Worm (Caenorhabditis elegans): Measurements from ENCODE around the gene srd-23.

srd-23 gene

DNA sequence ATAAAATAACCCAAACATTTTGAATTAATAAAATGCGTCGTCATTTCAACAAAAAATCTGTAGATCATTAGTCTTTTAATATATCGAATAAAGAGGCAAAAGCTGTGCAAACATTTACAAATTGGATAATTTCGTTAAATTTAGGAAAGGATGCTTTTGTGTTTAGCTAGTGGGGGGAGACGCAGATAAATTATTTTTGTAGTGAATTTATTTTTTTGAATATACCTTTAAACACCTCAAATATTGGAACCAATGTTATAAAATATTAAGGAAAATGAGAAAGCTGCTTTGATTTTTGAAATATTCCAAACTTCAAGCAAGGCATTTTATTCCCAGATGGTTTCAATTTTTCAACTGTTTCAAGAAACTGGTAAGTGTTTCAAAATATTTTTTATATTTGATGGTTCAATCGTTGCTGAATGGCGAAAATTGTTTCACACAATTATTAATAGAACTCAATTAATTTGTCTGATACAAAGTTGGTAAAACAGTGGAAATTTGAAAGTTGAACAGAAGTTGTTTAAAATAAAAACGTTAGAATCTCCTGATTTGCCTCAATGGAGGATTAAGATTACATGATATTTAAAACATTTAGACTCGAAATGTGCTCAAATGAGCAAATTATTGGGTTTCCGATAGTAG lies 4.1 kb upstream of the srd-23 start, which contains the start of gene Y40H7A.4:
Gene Y40H7A.4, minus strand, starts transcription at position 51 of the 642 bp plus-strand sequence.
- TF ChIP-seq sea-1 (GFP tag; conservative IDR thresholded peaks at IDR 0.05), result no peak
- no peak for TF ChIP-seq aly-1 (tag; optimal IDR thresholded peaks at IDR 0.05)
- TF ChIP-seq tbx-11 (GFP tag; IDR thresholded peaks at IDR 0.05), result no peak

DNA sequence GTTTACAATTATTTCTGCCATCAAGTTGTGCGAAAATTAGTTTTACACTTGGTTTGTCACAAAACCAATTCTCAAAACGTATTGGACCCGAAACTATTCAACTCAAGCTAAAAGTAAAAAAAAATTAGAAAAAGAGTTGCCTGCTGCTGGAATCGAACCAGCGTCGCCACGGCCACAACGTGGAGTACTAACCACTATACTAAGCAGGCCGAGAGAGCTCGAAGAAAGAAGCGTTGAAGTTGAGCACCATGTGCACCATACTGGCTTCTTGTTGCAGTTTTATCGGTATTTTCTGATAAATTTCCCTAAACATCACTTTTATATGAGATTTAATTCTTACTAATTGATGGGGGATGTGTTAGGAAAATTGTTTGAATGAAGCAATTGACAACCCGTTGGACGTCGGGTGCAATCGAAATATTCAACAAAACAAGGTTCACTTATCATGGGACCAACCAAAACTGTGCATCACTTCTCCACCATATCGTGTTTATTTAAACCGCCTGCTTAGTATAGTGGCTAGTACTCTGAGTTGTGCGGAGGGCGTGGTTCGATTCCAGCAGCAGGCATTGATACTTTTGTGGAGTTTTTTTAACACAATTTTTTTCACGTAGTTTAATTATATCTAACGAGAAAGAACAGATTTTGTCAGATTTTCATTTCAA lies 7.9 kb downstream of the srd-23 start:
- no peak for TF ChIP-seq tbx-11 (GFP tag; IDR thresholded peaks at IDR 0.05)
- TF ChIP-seq aly-1 (tag; optimal IDR thresholded peaks at IDR 0.05), result no peak
- no peak for TF ChIP-seq hnd-1 (tag; optimal IDR thresholded peaks at IDR 0.05)
- TF ChIP-seq F13C5.2 (tag; optimal IDR thresholded peaks at IDR 0.05), result no peak
- no peak for TF ChIP-seq ama-1 (optimal IDR thresholded peaks at IDR 0.05)
- no peak for TF ChIP-seq hmbx-1 (tag; optimal IDR thresholded peaks at IDR 0.05)
- TF ChIP-seq pes-1 (GFP tag; IDR thresholded peaks at IDR 0.05), result no peak
- no peak for TF ChIP-seq tbx-37 (GFP tag; conservative IDR thresholded peaks at IDR 0.05)
- TF ChIP-seq scrt-1 (GFP tag; IDR thresholded peaks at IDR 0.05), result no peak
- TF ChIP-seq ets-7 (tag; optimal IDR thresholded peaks at IDR 0.05), result no peak

DNA sequence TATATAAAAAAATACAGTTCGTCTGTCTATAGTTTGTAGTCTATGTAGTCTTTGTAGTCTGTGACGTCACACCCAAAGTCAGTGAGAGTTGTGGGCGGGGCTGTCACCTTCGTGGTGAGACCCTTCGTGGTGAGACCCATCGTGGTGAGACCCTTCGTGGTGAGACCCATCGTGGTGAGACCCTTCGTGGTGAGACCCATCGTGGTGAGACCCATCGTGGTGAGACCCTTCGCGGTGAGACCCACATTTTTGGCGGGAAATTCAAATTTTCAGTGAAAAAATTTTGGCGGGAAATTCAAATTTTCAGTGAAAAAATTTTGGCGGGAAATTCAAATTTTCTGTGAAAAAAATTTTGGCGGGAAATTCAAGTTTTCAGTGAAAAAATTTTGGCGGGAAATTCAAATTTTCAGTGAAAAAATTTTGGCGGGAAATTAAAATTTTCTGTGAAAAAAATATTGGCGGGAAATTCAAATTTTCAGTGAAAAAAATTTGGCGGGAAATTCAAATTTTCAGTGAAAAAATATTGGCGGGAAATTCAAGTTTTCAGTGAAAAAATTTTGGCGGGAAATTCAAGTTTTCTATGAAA lies 8.7 kb downstream of the srd-23 start:
- peak; percentile 62; the same call in 1 of the 2 replicates for TF ChIP-seq sea-1 (GFP tag; conservative IDR thresholded peaks at IDR 0.05)
- peak; percentile 52 for TF ChIP-seq pes-1 (GFP tag; IDR thresholded peaks at IDR 0.05)
- 0 out of 2 replicates have a peak, but pooled peaks have one; percentile 25 for TF ChIP-seq tbx-11 (GFP tag; IDR thresholded peaks at IDR 0.05)

DNA sequence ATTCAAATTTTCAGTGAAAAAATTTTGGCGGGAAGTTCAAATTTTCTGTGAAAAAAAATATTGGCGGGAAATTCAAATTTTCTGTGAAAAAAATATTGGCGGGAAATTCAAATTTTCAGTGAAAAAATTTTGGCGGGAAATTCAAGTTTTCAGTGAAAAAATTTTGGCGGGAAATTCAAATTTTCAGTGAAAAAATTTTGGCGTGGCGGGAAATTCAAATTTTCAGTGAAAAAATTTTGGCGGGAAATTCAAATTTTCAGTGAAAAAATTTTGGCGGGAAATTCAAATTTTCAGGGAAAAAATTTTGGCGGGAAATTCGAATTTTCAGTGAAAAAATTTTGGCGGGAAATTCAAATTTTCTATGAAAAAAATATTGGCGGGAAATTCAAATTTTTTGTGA lies 9.7 kb downstream of the srd-23 start:
- 0 out of 2 replicates have a peak, but pooled peaks have one; percentile 35 for TF ChIP-seq flt-1 (GFP tag; IDR thresholded peaks at IDR 0.05)
- 0 out of 2 replicates have a peak, but pooled peaks have one; percentile 15 for TF ChIP-seq scrt-1 (GFP tag; IDR thresholded peaks at IDR 0.05)
- 0 out of 2 replicates have a peak, but pooled peaks have one; percentile 64 for TF ChIP-seq sea-1 (GFP tag; conservative IDR thresholded peaks at IDR 0.05)
- TF ChIP-seq pes-1 (GFP tag; IDR thresholded peaks at IDR 0.05), result peak; percentile 81
- TF ChIP-seq tbx-37 (GFP tag; conservative IDR thresholded peaks at IDR 0.05), result peak; percentile 70

DNA sequence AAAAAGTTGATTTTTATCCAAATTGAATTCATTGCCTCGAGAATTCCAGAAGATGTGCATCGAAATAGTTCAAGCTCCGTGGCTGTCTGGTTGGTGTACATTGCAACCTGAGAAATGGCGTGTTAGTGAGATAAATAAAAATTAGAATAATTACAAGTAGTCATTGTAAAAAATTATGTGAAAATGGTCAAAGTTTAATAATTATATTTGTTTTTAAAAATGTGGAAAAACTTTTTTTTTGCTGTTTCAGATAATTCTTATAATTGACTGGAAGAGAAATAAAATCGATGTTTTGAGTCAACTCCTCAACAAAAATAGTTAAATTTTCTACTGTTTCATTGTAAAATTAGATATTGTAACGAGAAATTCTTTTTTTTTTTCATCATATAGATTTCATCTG lies 23.2 kb downstream of the srd-23 start, which contains the start of gene sra-30:
Gene sra-30, minus strand, starts transcription at position 101 of the 400 bp plus-strand sequence.
- no peak for TF ChIP-seq flt-1 (GFP tag; IDR thresholded peaks at IDR 0.05)
- no peak for TF ChIP-seq tbx-37 (GFP tag; conservative IDR thresholded peaks at IDR 0.05)
- no peak for TF ChIP-seq hmg-4 (GFP tag; optimal IDR thresholded peaks at IDR 0.05)
- no peak for TF ChIP-seq B0310.2 (tag; optimal IDR thresholded peaks at IDR 0.05)
- TF ChIP-seq sea-1 (GFP tag; conservative IDR thresholded peaks at IDR 0.05), result no peak
- no peak for TF ChIP-seq F13C5.2 (tag; optimal IDR thresholded peaks at IDR 0.05)
- no peak for TF ChIP-seq scrt-1 (GFP tag; IDR thresholded peaks at IDR 0.05)
- no peak for TF ChIP-seq ceh-36 (tag; optimal IDR thresholded peaks at IDR 0.05)
- no peak for TF ChIP-seq ama-1 (optimal IDR thresholded peaks at IDR 0.05)
- no peak for TF ChIP-seq ceh-13 (GFP tag; optimal IDR thresholded peaks at IDR 0.05)
- no peak for TF ChIP-seq pes-1 (GFP tag; IDR thresholded peaks at IDR 0.05)
- no peak for TF ChIP-seq aly-1 (tag; optimal IDR thresholded peaks at IDR 0.05)

DNA sequence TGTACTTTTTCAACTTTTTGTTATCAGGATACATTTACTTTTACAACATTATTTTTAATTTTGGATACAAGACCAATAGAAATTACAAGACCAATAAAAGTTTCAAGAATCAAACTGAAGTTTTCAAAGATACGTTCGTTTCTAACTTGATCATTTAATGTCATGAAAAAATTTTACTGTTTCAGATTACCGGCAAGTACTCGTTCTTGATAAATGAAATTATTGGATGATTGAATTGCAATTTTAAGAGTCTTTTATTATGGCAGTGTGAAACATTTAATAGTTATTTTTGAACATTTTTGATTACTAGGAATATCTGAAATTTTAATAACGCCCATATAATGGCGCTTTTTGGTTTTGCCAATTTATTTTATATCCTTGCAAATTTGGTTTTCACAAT lies 26.9 kb downstream of the srd-23 start:
- TF ChIP-seq aly-1 (tag; optimal IDR thresholded peaks at IDR 0.05) (no peak), F13C5.2 (tag; optimal IDR thresholded peaks at IDR 0.05) (no peak), pes-1 (GFP tag; IDR thresholded peaks at IDR 0.05) (no peak), ceh-36 (tag; optimal IDR thresholded peaks at IDR 0.05) (no peak)

DNA sequence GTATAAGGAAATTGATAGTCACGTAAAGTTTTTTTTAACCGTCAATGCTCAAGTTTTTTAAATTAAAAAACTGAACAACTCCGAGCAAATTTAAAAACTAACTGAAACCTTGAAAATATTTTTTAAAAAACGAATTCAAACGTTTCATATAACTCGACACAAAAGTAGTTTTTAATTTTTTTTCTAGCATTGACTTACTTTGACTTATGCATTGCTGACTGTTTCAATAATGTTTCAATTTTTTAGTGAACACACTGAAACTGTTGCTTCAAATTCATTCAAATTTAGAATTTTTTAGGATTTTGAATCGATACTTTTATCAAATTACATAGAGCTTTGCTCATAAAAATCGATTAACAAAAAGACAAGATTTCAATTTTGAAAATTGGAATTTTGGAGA lies 30.8 kb downstream of the srd-23 start:
- TF ChIP-seq hnd-1 (tag; optimal IDR thresholded peaks at IDR 0.05), result no peak

DNA sequence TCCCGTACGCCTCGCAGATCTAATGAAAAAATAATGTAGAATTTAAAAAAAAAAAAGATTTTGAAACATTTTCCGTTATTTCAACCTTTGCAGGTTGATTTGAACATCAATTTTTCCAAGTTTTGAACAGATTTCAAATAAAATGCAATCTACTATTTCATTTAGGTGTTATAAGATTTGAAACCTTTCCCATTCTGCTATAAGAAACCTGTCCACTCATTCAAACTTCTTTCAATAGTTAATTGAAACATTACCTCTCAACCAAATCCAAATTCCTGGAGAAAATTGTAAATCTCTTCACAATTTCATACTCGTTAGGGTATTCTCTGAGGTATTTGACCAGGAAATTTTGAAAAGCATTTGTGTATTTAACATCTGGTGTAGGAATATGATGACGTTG lies 35.0 kb downstream of the srd-23 start:
- TF ChIP-seq pes-1 (GFP tag; IDR thresholded peaks at IDR 0.05), result no peak
- TF ChIP-seq hmg-4 (GFP tag; optimal IDR thresholded peaks at IDR 0.05), result no peak

DNA sequence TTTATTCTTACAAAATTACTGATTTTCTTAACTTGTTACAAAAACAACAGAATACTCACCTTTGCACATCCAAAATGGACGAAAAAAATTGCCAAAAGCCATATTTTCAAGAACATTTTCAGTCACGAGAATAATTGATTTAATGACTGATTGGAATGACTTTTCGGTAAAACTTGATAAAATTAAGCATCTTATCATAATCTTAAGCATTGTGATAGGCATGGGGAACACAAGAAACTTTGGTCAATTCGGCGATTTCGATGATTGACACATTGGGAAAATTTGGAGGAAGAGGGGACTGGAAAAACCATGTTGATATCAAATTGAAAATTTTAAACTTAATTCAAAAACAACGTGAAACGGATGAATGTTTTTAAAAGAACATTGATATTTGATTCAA lies 35.8 kb downstream of the srd-23 start, which contains the start of gene Y40H7A.10:
Gene Y40H7A.10, minus strand, starts transcription at position 128 of the 400 bp plus-strand sequence.
- TF ChIP-seq tbx-37 (GFP tag; conservative IDR thresholded peaks at IDR 0.05) (no peak), B0310.2 (tag; optimal IDR thresholded peaks at IDR 0.05) (no peak), ama-1 (optimal IDR thresholded peaks at IDR 0.05) (no peak), hnd-1 (tag; optimal IDR thresholded peaks at IDR 0.05) (no peak)
